Worm (Caenorhabditis elegans): ENCODE measurements around the gene sfxn-1.1.
A peak's percentile ranks its signal among the peaks of the same experiment; 100 is the strongest.

- TF ChIP-seq zag-1 (tag; optimal IDR thresholded peaks at IDR 0.05): no peak
- TF ChIP-seq ztf-11 (tag; optimal IDR thresholded peaks at IDR 0.05): no peak
- no peak for TF ChIP-seq nhr-28 (tag; optimal IDR thresholded peaks at IDR 0.05)
- TF ChIP-seq sptf-1 (tag; optimal IDR thresholded peaks at IDR 0.05): no peak
- TF ChIP-seq elt-3 (tag; optimal IDR thresholded peaks at IDR 0.05): peak in 1 of 6 experiments; percentile 29
Observed at ce11 chrII:9554925-9555553, 36.4 kb upstream of the sfxn-1.1 start, which contains the start of gene F35H8.2.
